Worm (Caenorhabditis elegans) whole organism, L4/young adult: ENCODE measurements around the gene ZK380.6.

ENCODE experiments used
- W03F9.2 ChIP-seq: fragments of 150-350 bp; optimal IDR thresholded peaks from 2 replicates; lab custom pipeline; 2014; ENCODE audit warnings: missing biosample characterization, missing genetic modification characterization
- dao-5 ChIP-seq: sonication (generic microtip); optimal IDR thresholded peaks from 2 replicates; lab custom pipeline; 2016; ENCODE audit warnings: missing genotype, missing genetic modification characterization, moderate library complexity, missing compliant biosample characterization
- him-1 ChIP-seq: sonication (generic microtip); optimal IDR thresholded peaks from 2 replicates; lab custom pipeline; 2016; ENCODE audit warnings: missing genotype, missing genetic modification reagents, missing genetic modification characterization, missing compliant biosample characterization

DNA sequence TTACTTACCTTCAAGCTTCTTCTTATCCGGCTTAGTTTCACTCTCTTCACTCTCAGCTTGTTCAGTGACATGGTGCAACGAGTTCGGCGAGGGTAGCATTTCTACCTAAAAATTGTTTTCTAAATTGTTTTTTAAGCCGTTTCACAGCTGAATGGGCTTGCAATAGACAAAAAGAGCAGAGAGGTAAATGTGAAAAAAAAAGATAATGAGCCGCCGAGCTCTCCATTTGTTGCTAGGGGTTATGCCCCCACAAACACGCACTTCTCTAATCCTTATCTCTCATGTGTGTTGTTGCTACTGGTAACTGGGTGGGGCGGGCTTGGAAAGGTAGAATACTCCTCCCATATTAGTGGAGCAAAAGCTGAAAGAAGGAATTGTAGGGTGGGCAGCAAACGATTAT lies 49.6 kb downstream of the ZK380.6 start, which contains the start of gene C36C9.5:
- TF ChIP-seq dao-5 (tag; lab: Kevin White, UChicago) (no peak), W03F9.2 (tag; lab: Kevin White, UChicago) (no peak), him-1 (no peak)
